Fruit fly (Drosophila melanogaster) whole organism, embryonic: ENCODE measurements around the gene Pis.

Source experiments
- Abd-B ChIP-seq: fragments of 200-800 bp; sonication (Bioruptor generic); optimal IDR thresholded peaks from 2 replicates; lab custom pipeline; 2018; ENCODE audit warnings: missing biosample characterization, mild to moderate bottlenecking, missing genetic modification characterization, moderate library complexity
- Asciz ChIP-seq: fragments of 200-800 bp; sonication (Bioruptor generic); optimal IDR thresholded peaks from 2 replicates; lab custom pipeline; 2017; ENCODE audit warnings: missing biosample characterization, mild to moderate bottlenecking, missing genetic modification characterization, missing genetic modification reagents
- BEAF-32 ChIP-seq: fragments of 200-800 bp; sonication (Bioruptor generic); optimal IDR thresholded peaks from 3 replicates; lab custom pipeline; 2017; ENCODE audit warnings: missing biosample characterization, missing genetic modification characterization, mild to moderate bottlenecking, moderate library complexity, missing genetic modification reagents
- Bgb ChIP-seq: fragments of 200-800 bp; sonication (Bioruptor generic); IDR thresholded peaks from 2 replicates; pipeline ENCODE4 v1.3.6; 2022; ENCODE audit warnings: missing biosample characterization, missing genetic modification characterization; ENCODE audit not compliant: partially characterized antibody
- CG10267 ChIP-seq: fragments of 200-800 bp; sonication (Bioruptor generic); optimal IDR thresholded peaks from 2 replicates; lab custom pipeline; 2018; ENCODE audit warnings: missing biosample characterization, mild to moderate bottlenecking, missing genetic modification characterization, moderate library complexity
- CG10543 ChIP-seq: fragments of 200-800 bp; sonication (Bioruptor generic); optimal IDR thresholded peaks from 3 replicates; lab custom pipeline; 2017; ENCODE audit warnings: missing biosample characterization, mild to moderate bottlenecking, missing genetic modification characterization, moderate library complexity
- CG10979 ChIP-seq: fragments of 200-800 bp; sonication (Bioruptor generic); optimal IDR thresholded peaks from 2 replicates; lab custom pipeline; 2018; ENCODE audit warnings: missing biosample characterization, mild to moderate bottlenecking, missing genetic modification characterization, moderate library complexity
- CG11093 ChIP-seq: fragments of 200-800 bp; sonication (Bioruptor generic); IDR thresholded peaks from 3 replicates; pipeline ENCODE4 v1.3.6; 2022; ENCODE audit warnings: missing biosample characterization, missing genetic modification characterization
- CG11456 ChIP-seq: fragments of 200-800 bp; sonication (Bioruptor generic); IDR thresholded peaks from 3 replicates; pipeline ENCODE4 v1.3.6; 2022; ENCODE audit warnings: missing biosample characterization, missing genetic modification characterization
- CG12155 ChIP-seq: fragments of 200-800 bp; sonication (Bioruptor generic); optimal IDR thresholded peaks from 3 replicates; lab custom pipeline; 2016; ENCODE audit warnings: missing biosample characterization, missing genetic modification characterization
- CG12391 ChIP-seq: fragments of 200-800 bp; sonication (Bioruptor generic); optimal IDR thresholded peaks from 3 replicates; lab custom pipeline; 2018; ENCODE audit warnings: missing biosample characterization, mild to moderate bottlenecking, missing genetic modification characterization, moderate library complexity
- CG14710 ChIP-seq: fragments of 200-800 bp; sonication (Bioruptor generic); optimal IDR thresholded peaks from 3 replicates; lab custom pipeline; 2019; ENCODE audit warnings: missing biosample characterization, mild to moderate bottlenecking, missing genetic modification characterization, moderate library complexity
- CG15479 ChIP-seq: fragments of 200-800 bp; sonication (Bioruptor generic); optimal IDR thresholded peaks from 3 replicates; lab custom pipeline; 2019; ENCODE audit warnings: missing biosample characterization, mild to moderate bottlenecking, missing genetic modification characterization, moderate library complexity
- CG15514 ChIP-seq: fragments of 200-800 bp; sonication (Bioruptor generic); optimal IDR thresholded peaks from 3 replicates; lab custom pipeline; 2017; ENCODE audit warnings: missing biosample characterization, missing genetic modification characterization, mild to moderate bottlenecking, moderate library complexity, missing genetic modification reagents
- CG15601 ChIP-seq: fragments of 200-800 bp; sonication (Bioruptor generic); optimal IDR thresholded peaks from 3 replicates; lab custom pipeline; 2019; ENCODE audit warnings: missing biosample characterization, mild to moderate bottlenecking, missing genetic modification characterization, moderate library complexity
- CG1792 ChIP-seq: fragments of 200-800 bp; sonication (Bioruptor generic); optimal IDR thresholded peaks from 2 replicates; lab custom pipeline; 2016; ENCODE audit warnings: missing biosample characterization, missing genetic modification characterization
- CG2116 ChIP-seq: fragments of 200-800 bp; sonication (Bioruptor generic); optimal IDR thresholded peaks from 3 replicates; lab custom pipeline; 2018; ENCODE audit warnings: missing biosample characterization, mild to moderate bottlenecking, missing genetic modification characterization
- CG30020 ChIP-seq: fragments of 200-800 bp; optimal IDR thresholded peaks from 2 replicates; lab custom pipeline; 2019; ENCODE audit warnings: missing biosample characterization, mild to moderate bottlenecking, missing genetic modification characterization, moderate library complexity
- CG3995 ChIP-seq: fragments of 200-800 bp; sonication (Bioruptor generic); optimal IDR thresholded peaks from 3 replicates; lab custom pipeline; 2016; ENCODE audit warnings: missing biosample characterization, missing genetic modification characterization
- CG9609 ChIP-seq: fragments of 200-800 bp; sonication (Bioruptor generic); optimal IDR thresholded peaks from 3 replicates; lab custom pipeline; 2016; ENCODE audit warnings: missing biosample characterization, missing genetic modification characterization
- CoRest ChIP-seq: fragments of 200-800 bp; sonication (Bioruptor generic); optimal IDR thresholded peaks from 3 replicates; lab custom pipeline; 2018; ENCODE audit warnings: missing biosample characterization, mild to moderate bottlenecking, missing genetic modification characterization, moderate library complexity
- Dll ChIP-seq: fragments of 200-800 bp; sonication (Bioruptor generic); IDR thresholded peaks from 4 replicates; pipeline ENCODE4 v1.3.6; 2022; ENCODE audit warnings: missing biosample characterization, missing genetic modification characterization; ENCODE audit not compliant: partially characterized antibody
- Fer1 ChIP-seq: fragments of 200-800 bp; sonication (Bioruptor generic); optimal IDR thresholded peaks from 2 replicates; lab custom pipeline; 2017; ENCODE audit warnings: missing biosample characterization, mild to moderate bottlenecking, missing genetic modification characterization
- HLHmδ ChIP-seq: fragments of 200-800 bp; sonication (Bioruptor generic); optimal IDR thresholded peaks from 2 replicates; lab custom pipeline; 2018; ENCODE audit warnings: missing biosample characterization, mild to moderate bottlenecking, missing genetic modification characterization, moderate library complexity
- Hand ChIP-seq: fragments of 200-800 bp; sonication (Bioruptor generic); optimal IDR thresholded peaks from 2 replicates; lab custom pipeline; 2017; ENCODE audit warnings: mild to moderate bottlenecking, missing biosample characterization, missing genetic modification reagents, missing genetic modification characterization
- Hr78 ChIP-seq, 2 experiments: fragments of 200-800 bp in 1 of 2; fragments of >200 bp in 1 of 2; sonication (Bioruptor generic) in 1 of 2; optimal IDR thresholded peaks; 2 replicates each; lab custom pipeline; 2017 to 2019; ENCODE audit warnings: missing biosample characterization in 2 of 2, missing genetic modification characterization in 2 of 2, mild to moderate bottlenecking in 1 of 2, moderate library complexity in 1 of 2
- Lhr ChIP-seq: fragments of 200-800 bp; sonication (Bioruptor generic); optimal IDR thresholded peaks from 3 replicates; lab custom pipeline; 2017; ENCODE audit warnings: mild to moderate bottlenecking, missing biosample characterization, missing genetic modification reagents, missing genetic modification characterization
- Myb ChIP-seq: fragments of 200-800 bp; sonication (Bioruptor generic); optimal IDR thresholded peaks from 2 replicates; lab custom pipeline; 2016; ENCODE audit warnings: missing biosample characterization, missing genetic modification characterization
- NC2β ChIP-seq: fragments of 200-800 bp; sonication (Bioruptor generic); optimal IDR thresholded peaks from 2 replicates; lab custom pipeline; 2016; ENCODE audit warnings: missing biosample characterization, missing genetic modification characterization
- Sry-δ ChIP-seq: fragments of 200-800 bp; sonication (Bioruptor generic); optimal IDR thresholded peaks from 2 replicates; lab custom pipeline; 2016; ENCODE audit warnings: missing biosample characterization, missing genetic modification characterization
- abd-A ChIP-seq: fragments of 200-800 bp; sonication (Bioruptor generic); optimal IDR thresholded peaks from 3 replicates; lab custom pipeline; 2019; ENCODE audit warnings: missing biosample characterization, mild to moderate bottlenecking, missing genetic modification characterization, moderate library complexity
- bab2 ChIP-seq: fragments of 200-800 bp; sonication (Bioruptor generic); optimal IDR thresholded peaks from 2 replicates; lab custom pipeline; 2016; ENCODE audit warnings: missing biosample characterization, missing genetic modification characterization
- crp ChIP-seq, 2 experiments: fragments of 200-800 bp; sonication (Bioruptor generic); optimal IDR thresholded peaks; 2 replicates in 1 of 2; 3 replicates in 1 of 2; lab custom pipeline; 2017; ENCODE audit warnings: missing biosample characterization in 2 of 2, missing genetic modification characterization in 2 of 2, mild to moderate bottlenecking in 1 of 2, moderate library complexity in 1 of 2
- fd64A ChIP-seq: fragments of 200-800 bp; sonication (Bioruptor generic); optimal IDR thresholded peaks from 3 replicates; lab custom pipeline; 2018; ENCODE audit warnings: missing biosample characterization, mild to moderate bottlenecking, missing genetic modification characterization
- gcm ChIP-seq: fragments of 200-800 bp; sonication (Bioruptor generic); optimal IDR thresholded peaks from 2 replicates; lab custom pipeline; 2019; ENCODE audit warnings: missing biosample characterization, mild to moderate bottlenecking, missing genetic modification characterization, moderate library complexity
- kah ChIP-seq: fragments of 200-800 bp; sonication (Bioruptor generic); optimal IDR thresholded peaks from 2 replicates; lab custom pipeline; 2018; ENCODE audit warnings: missing biosample characterization, mild to moderate bottlenecking, missing genetic modification characterization
- lmd ChIP-seq: fragments of 200-800 bp; sonication (Bioruptor generic); IDR thresholded peaks from 2 replicates; pipeline ENCODE4 v1.3.6; 2022; ENCODE audit warnings: missing biosample characterization, missing genetic modification characterization
- mam ChIP-seq: fragments of 200-800 bp; sonication (Bioruptor generic); optimal IDR thresholded peaks from 3 replicates; lab custom pipeline; 2016; ENCODE audit warnings: missing biosample characterization, missing genetic modification characterization
- ranshi ChIP-seq: fragments of 200-800 bp; sonication (Bioruptor generic); IDR thresholded peaks from 2 replicates; pipeline ENCODE4 v1.3.6; 2022; ENCODE audit warnings: missing biosample characterization, missing genetic modification characterization
- row ChIP-seq: fragments of 200-800 bp; sonication (Bioruptor generic); IDR thresholded peaks from 3 replicates; pipeline ENCODE4 v1.3.6; 2022; ENCODE audit warnings: missing biosample characterization, missing genetic modification characterization
- sens ChIP-seq: fragments of 200-800 bp; sonication (Bioruptor generic); peaks from one replicate; lab custom pipeline; 2016; ENCODE audit warnings: missing biosample characterization, missing genetic modification characterization
- ssp ChIP-seq: fragments of 200-800 bp; sonication (Bioruptor generic); IDR thresholded peaks from 2 replicates; pipeline ENCODE4 v1.3.6; 2022; ENCODE audit warnings: missing biosample characterization, missing genetic modification characterization
- sug ChIP-seq: fragments of 200-800 bp; optimal IDR thresholded peaks from 2 replicates; lab custom pipeline; 2019; ENCODE audit warnings: missing biosample characterization, mild to moderate bottlenecking, missing genetic modification characterization, moderate library complexity
- tin ChIP-seq: fragments of 200-800 bp; sonication (Bioruptor generic); optimal IDR thresholded peaks from 3 replicates; lab custom pipeline; 2016; ENCODE audit warnings: missing biosample characterization, missing genetic modification characterization
- trem ChIP-seq: fragments of 200-800 bp; optimal IDR thresholded peaks from 3 replicates; lab custom pipeline; 2019; ENCODE audit warnings: missing biosample characterization, mild to moderate bottlenecking, missing genetic modification characterization, moderate library complexity
- unc-4 ChIP-seq: fragments of 200-800 bp; sonication (Bioruptor generic); IDR thresholded peaks from 2 replicates; pipeline ENCODE4 v1.3.6; 2022; ENCODE audit warnings: missing biosample characterization, missing genetic modification characterization; ENCODE audit not compliant: partially characterized antibody
- zf30C ChIP-seq: fragments of 200-800 bp; sonication (Bioruptor generic); optimal IDR thresholded peaks from 3 replicates; lab custom pipeline; 2018; ENCODE audit warnings: missing biosample characterization, mild to moderate bottlenecking, missing genetic modification characterization

The Pis gene

dm6 chrX:15738890-15739550 lies 35.5 kb upstream of the Pis start, which contains the start of the genes CG11679 and CG8206 (continued):
- TF ChIP-seq CG1792 (no peak), Myb (GFP tag; lab: Kevin White, UChicago) (peak; percentile 83), kah (GFP tag; lab: Kevin White, UChicago) (no peak), tin (GFP tag; lab: Kevin White, UChicago) (peak; percentile 6), abd-A (no peak), ssp (GFP tag; lab: Robert Waterston, UW) (peak; percentile 30; the same call in 1 of the 2 replicates), ranshi (GFP tag; lab: Robert Waterston, UW) (peak; percentile 39; the same call in 1 of the 2 replicates), Asciz (GFP tag; lab: Kevin White, UChicago) (no peak), BEAF-32 (GFP tag; lab: Kevin White, UChicago) (peak; percentile 55), mam (GFP tag; lab: Kevin White, UChicago) (peak; percentile 66), CG11456 (GFP tag; lab: Robert Waterston, UW) (no peak), Bgb (GFP tag; lab: Robert Waterston, UW) (peak; percentile 34; the same call in 1 of the 2 replicates), fd64A (GFP tag; lab: Kevin White, UChicago) (no peak), Lhr (GFP tag; lab: Kevin White, UChicago) (no peak), CG12391 (peak; percentile 44), zf30C (GFP tag; lab: Kevin White, UChicago) (no peak), Abd-B (peak; percentile 37)

- TF ChIP-seq HLHmδ = no peak
- peak; percentile 6 for TF ChIP-seq sug (tag; lab: Kevin White, UChicago)
- peak; percentile 7 for TF ChIP-seq Sry-δ (GFP tag; lab: Kevin White, UChicago)
- TF ChIP-seq CoRest (tag; lab: Kevin White, UChicago) = no peak
- TF ChIP-seq CG2116 (GFP tag; lab: Kevin White, UChicago) = peak; percentile 40
- no peak for TF ChIP-seq CG15479 (GFP tag; lab: Kevin White, UChicago)
- peak; percentile 32 for TF ChIP-seq BEAF-32 (GFP tag; lab: Kevin White, UChicago)
- TF ChIP-seq Hand (GFP tag; lab: Kevin White, UChicago) = no peak
- TF ChIP-seq Myb (GFP tag; lab: Kevin White, UChicago) = peak; percentile 48
- peak; percentile 29 for TF ChIP-seq trem (tag; lab: Kevin White, UChicago)
- TF ChIP-seq Dll (GFP tag; lab: Robert Waterston, UW) = 0 out of 4 replicates have a peak, but pooled peaks have one; percentile 42
- peak; percentile 43 for TF ChIP-seq sens (GFP tag; lab: Kevin White, UChicago)
- TF ChIP-seq CG12155 (GFP tag; lab: Kevin White, UChicago) = no peak
- peak; percentile 26 for TF ChIP-seq CG14710
- TF ChIP-seq CG3995 (GFP tag; lab: Kevin White, UChicago) = peak; percentile 65
- TF ChIP-seq Fer1 (GFP tag; lab: Kevin White, UChicago) = no peak
- no peak for TF ChIP-seq NC2β
- no peak for TF ChIP-seq CG11093
- TF ChIP-seq CG30020 = peak; percentile 1
- no peak for TF ChIP-seq CG10979
- no peak for TF ChIP-seq gcm
- 0 out of 2 replicates have a peak, but pooled peaks have one; percentile 24 for TF ChIP-seq unc-4 (GFP tag; lab: Robert Waterston, UW)
- TF ChIP-seq bab2 (GFP tag; lab: Kevin White, UChicago) = no peak
- TF ChIP-seq CG15601 (tag; lab: Kevin White, UChicago) = no peak
- no peak for TF ChIP-seq Hr78 (GFP tag; optimal IDR thresholded peaks at IDR 0.05; lab: Kevin White, UChicago)
- TF ChIP-seq row (GFP tag; lab: Robert Waterston, UW) = peak; percentile 61
- TF ChIP-seq CG10267 (tag; lab: Kevin White, UChicago) = peak; percentile 38
- peak in 1 of 2 experiments; percentile 65 for TF ChIP-seq crp (GFP tag; optimal IDR thresholded peaks at IDR 0.05; lab: Kevin White, UChicago)
- no peak for TF ChIP-seq lmd (GFP tag; lab: Robert Waterston, UW)
- peak; percentile 26 for TF ChIP-seq CG15514 (GFP tag; lab: Kevin White, UChicago)
- no peak for TF ChIP-seq CG9609 (GFP tag; lab: Kevin White, UChicago)
- no peak for TF ChIP-seq CG10543
Observed at dm6 chrX:15737110-15737509, 33.5 kb upstream of the Pis start, which contains the start of gene Arp6. Gene Arp6, minus strand, starts transcription at chrX:15737120.
